Fruit fly (Drosophila melanogaster): Measurements from ENCODE around the gene CG1806.

Gene CG1806

DNA sequence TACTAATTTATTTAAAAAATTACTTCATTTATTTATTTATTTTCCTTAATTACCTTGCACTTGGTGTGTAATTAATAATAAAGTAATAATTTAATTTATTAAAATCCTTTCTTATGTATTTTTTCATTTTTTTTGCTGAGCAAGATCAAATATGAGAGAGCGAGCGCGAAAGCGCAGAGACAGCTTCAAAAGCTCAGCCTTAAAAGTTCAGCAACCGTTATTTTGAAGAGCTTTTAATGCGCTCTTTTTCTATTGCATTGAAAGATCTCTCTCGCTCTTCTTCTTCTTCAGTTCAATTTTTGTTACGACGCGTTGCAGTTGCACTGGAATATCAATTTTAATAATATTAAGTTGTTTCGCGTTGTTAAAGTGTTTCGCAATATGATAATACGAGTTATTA lies 36.4 kb downstream of the CG1806 start, which contains the start of gene Ten-a:
Ten-a (plus strand) TSS at position 301 of the 400 bp plus-strand sequence.
- TF ChIP-seq Sox14 (GFP tag; optimal IDR thresholded peaks at IDR 0.05) (no peak), Blimp-1 (GFP tag; optimal IDR thresholded peaks at IDR 0.05) (no peak), eg (GFP tag; IDR thresholded peaks at IDR 0.05) (no peak), salr (GFP tag; optimal IDR thresholded peaks at IDR 0.05) (no peak), CG10631 (GFP tag; optimal IDR thresholded peaks at IDR 0.05) (no peak), Hr38 (GFP tag; optimal IDR thresholded peaks at IDR 0.05) (no peak), fd59A (GFP tag; optimal IDR thresholded peaks at IDR 0.05) (no peak), net (GFP tag; optimal IDR thresholded peaks at IDR 0.05) (no peak)

DNA sequence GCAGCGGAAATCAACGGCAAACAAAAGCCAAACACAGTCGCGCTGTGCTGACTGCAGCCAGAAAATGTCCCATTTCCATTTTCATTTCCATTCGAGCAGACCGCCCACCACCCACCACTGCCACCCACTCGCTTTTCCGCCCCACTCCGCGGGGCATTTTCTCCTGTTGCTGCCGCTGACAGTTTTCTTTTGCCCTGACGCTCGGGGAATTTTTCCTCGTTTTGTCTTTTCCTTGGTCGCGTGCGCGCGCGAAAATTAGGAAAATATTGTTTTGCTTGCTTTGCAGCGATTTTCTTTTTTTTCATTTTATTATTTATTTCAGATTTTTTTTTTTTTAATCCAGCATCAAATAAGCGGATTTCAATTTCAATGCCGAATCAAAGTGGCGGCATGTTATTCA lies 43.3 kb downstream of the CG1806 start:
- TF ChIP-seq CG11762 (GFP tag; optimal IDR thresholded peaks at IDR 0.05; ENCODE audit: insufficient read depth) (no peak), salr (GFP tag; optimal IDR thresholded peaks at IDR 0.05) (no peak), Sox15 (GFP tag; optimal IDR thresholded peaks at IDR 0.05) (no peak), Hr38 (GFP tag; optimal IDR thresholded peaks at IDR 0.05) (no peak), fkh (GFP tag; optimal IDR thresholded peaks at IDR 0.05) (no peak), Hr4 (GFP tag; optimal IDR thresholded peaks at IDR 0.05) (no peak)

DNA sequence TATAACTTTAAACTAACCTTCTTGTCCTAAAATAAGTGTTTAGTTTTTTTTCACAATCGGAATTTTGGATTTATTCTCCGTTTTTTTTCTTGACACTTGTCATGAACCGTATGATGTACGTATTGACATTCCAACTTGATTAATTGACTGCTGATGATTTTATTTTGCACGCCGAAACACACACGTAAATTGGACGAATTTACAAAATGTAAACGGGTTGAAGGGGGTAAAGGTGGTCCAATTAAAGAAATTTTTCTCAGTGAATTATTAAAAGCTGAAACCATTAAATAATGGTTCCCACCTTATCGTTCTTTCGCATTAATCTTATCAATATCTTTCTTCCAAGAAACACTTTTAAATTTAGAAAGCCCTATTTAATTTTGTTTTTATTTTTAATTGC lies 49.6 kb downstream of the CG1806 start, which contains the start of gene Uch-L5R:
Uch-L5R (minus strand) TSS at position 101 of the 400 bp plus-strand sequence.
- TF ChIP-seq Sox15 (GFP tag; optimal IDR thresholded peaks at IDR 0.05): no peak
- TF ChIP-seq dsx (GFP tag; optimal IDR thresholded peaks at IDR 0.05; ENCODE audit: poor library complexity, severe bottlenecking): no peak
- TF ChIP-seq pdm3 (GFP tag; optimal IDR thresholded peaks at IDR 0.05): no peak

DNA sequence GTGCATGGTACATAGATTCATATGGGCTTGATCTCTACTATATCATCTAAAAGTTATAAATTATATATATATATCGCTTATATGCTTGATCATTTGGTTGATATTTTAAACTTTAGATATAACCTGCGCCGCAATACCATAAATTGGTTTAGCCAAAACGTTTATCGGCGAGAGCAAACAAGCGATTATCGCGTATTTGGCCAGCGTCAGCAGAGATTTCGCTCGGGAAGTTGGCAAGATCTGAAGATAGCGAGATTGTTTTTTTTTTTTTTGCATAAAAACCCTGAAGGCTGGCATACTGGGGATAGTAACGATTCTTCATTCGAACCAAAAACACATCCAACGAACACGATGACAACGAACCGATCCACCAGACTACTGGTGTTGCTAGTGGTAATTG lies 52.5 kb downstream of the CG1806 start, which contains the start of gene Muc11A:
Muc11A (plus strand) TSS at position 301 of the 400 bp plus-strand sequence.
- no peak for TF ChIP-seq eg (GFP tag; IDR thresholded peaks at IDR 0.05)
- TF ChIP-seq CG3032 (tag; optimal IDR thresholded peaks at IDR 0.05): no peak

Data from whole organism, prepupa.